Worm (Caenorhabditis elegans): ENCODE results near the gene F59B2.9.

DNA sequence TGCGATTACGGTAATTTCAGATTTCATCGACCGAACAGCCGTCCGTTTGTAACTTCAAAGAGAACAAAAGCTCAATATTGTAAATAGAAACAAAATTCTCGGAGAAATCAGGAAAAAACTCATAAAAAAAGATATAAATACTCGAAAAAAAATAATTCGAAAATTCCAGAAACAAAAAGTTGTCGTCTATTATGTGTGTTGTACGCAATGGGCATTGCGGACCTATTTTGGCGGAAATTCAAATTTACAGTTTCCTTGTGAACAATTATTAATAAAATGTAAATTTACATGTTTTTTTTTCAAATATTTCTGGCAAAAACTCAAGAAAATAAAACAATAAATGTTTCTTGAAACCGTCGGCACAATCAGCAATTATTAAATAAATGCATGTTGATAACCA is 26.7 kb downstream of the F59B2.9 start:
- TF ChIP-seq zag-1 (tag; optimal IDR thresholded peaks at IDR 0.05) (no peak), fos-1 (tag; optimal IDR thresholded peaks at IDR 0.05) (no peak), skn-1 (tag; optimal IDR thresholded peaks at IDR 0.05) (no peak), nhr-10 (tag; optimal IDR thresholded peaks at IDR 0.05) (no peak), ceh-16 (tag; optimal IDR thresholded peaks at IDR 0.05) (no peak), nhr-25 (tag; optimal IDR thresholded peaks at IDR 0.05) (no peak), nhr-237 (tag; optimal IDR thresholded peaks at IDR 0.05) (no peak), lsy-2 (tag; optimal IDR thresholded peaks at IDR 0.05) (no peak), mdl-1 (tag; optimal IDR thresholded peaks at IDR 0.05) (no peak), nhr-12 (tag; optimal IDR thresholded peaks at IDR 0.05) (no peak), ama-1 (optimal IDR thresholded peaks at IDR 0.05) (no peak), nhr-23 (tag; optimal IDR thresholded peaks at IDR 0.05) (no peak), unc-62 (GFP tag; optimal IDR thresholded peaks at IDR 0.05) (no peak), lin-13 (GFP tag; optimal IDR thresholded peaks at IDR 0.05) (no peak)

Data from whole organism, L2 larva.